Fruit fly (Drosophila melanogaster) whole organism, prepupa: ENCODE data around the gene CG13482.

ENCODE experiments used
- CG10631 ChIP-seq: fragments of 200-800 bp; sonication (Bioruptor generic); optimal IDR thresholded peaks from 2 replicates; lab custom pipeline; 2016; ENCODE audit warnings: missing biosample characterization, missing genetic modification characterization
- CG10669 ChIP-seq: fragments of 200-800 bp; sonication (Bioruptor generic); optimal IDR thresholded peaks from 3 replicates; lab custom pipeline; 2018; ENCODE audit warnings: missing biosample characterization, mild to moderate bottlenecking, missing genetic modification characterization, moderate library complexity
- CG11762 ChIP-seq: fragments of 200-800 bp; sonication (Bioruptor generic); optimal IDR thresholded peaks from 3 replicates; lab custom pipeline; 2016; ENCODE audit warnings: missing biosample characterization, missing genetic modification characterization; ENCODE audit not compliant: insufficient read depth
- CG11902 ChIP-seq: fragments of 200-800 bp; sonication (Bioruptor generic); optimal IDR thresholded peaks from 3 replicates; lab custom pipeline; 2016; ENCODE audit warnings: missing biosample characterization, missing genetic modification characterization
- CG1621 ChIP-seq: fragments of 200-800 bp; sonication (Bioruptor generic); optimal IDR thresholded peaks from 3 replicates; lab custom pipeline; 2018; ENCODE audit warnings: missing biosample characterization, mild to moderate bottlenecking, missing genetic modification characterization
- CG16779 ChIP-seq: fragments of 200-800 bp; sonication (Bioruptor generic); optimal IDR thresholded peaks from 3 replicates; lab custom pipeline; 2017; ENCODE audit warnings: missing biosample characterization, mild to moderate bottlenecking, missing genetic modification characterization
- CG3032 ChIP-seq: fragments of 200-800 bp; optimal IDR thresholded peaks from 2 replicates; lab custom pipeline; 2019; ENCODE audit warnings: missing biosample characterization, mild to moderate bottlenecking, missing genetic modification characterization, moderate library complexity
- CG31627 ChIP-seq: fragments of 200-800 bp; sonication (Bioruptor generic); optimal IDR thresholded peaks from 3 replicates; lab custom pipeline; 2016; ENCODE audit warnings: missing biosample characterization, missing genetic modification characterization
- CG32006 ChIP-seq: fragments of 200-800 bp; sonication (Bioruptor generic); optimal IDR thresholded peaks from 3 replicates; lab custom pipeline; 2017; ENCODE audit warnings: missing biosample characterization, mild to moderate bottlenecking, missing genetic modification characterization
- CG3919 ChIP-seq: fragments of 200-800 bp; sonication (Bioruptor generic); optimal IDR thresholded peaks from 3 replicates; lab custom pipeline; 2016; ENCODE audit warnings: missing biosample characterization, missing genetic modification characterization
- CG4318 ChIP-seq: fragments of 200-800 bp; sonication (Bioruptor generic); optimal IDR thresholded peaks from 3 replicates; lab custom pipeline; 2017; ENCODE audit warnings: missing biosample characterization, mild to moderate bottlenecking, missing genetic modification characterization
- CG6163 ChIP-seq: fragments of 200-800 bp; sonication (Bioruptor generic); IDR thresholded peaks from 3 replicates; pipeline ENCODE4 v1.3.6; 2022; ENCODE audit warnings: missing biosample characterization, missing genetic modification characterization
- CG6276 ChIP-seq: fragments of 200-800 bp; sonication (Bioruptor generic); optimal IDR thresholded peaks from 2 replicates; lab custom pipeline; 2017; ENCODE audit warnings: missing biosample characterization, mild to moderate bottlenecking, missing genetic modification characterization
- CG6792 ChIP-seq: fragments of 200-800 bp; sonication (Bioruptor generic); optimal IDR thresholded peaks from 3 replicates; lab custom pipeline; 2016; ENCODE audit warnings: missing biosample characterization, missing genetic modification characterization
- CG6854 ChIP-seq: fragments of 200-800 bp; sonication (Bioruptor generic); optimal IDR thresholded peaks from 2 replicates; lab custom pipeline; 2017; ENCODE audit warnings: missing biosample characterization, mild to moderate bottlenecking, missing genetic modification characterization
- CG9139 ChIP-seq: fragments of 200-800 bp; sonication (Bioruptor generic); optimal IDR thresholded peaks from 3 replicates; lab custom pipeline; 2017; ENCODE audit warnings: missing biosample characterization, mild to moderate bottlenecking, missing genetic modification characterization
- Eip78C ChIP-seq: fragments of 200-800 bp; sonication (Bioruptor generic); peaks from one replicate; lab custom pipeline; 2016; ENCODE audit warnings: missing biosample characterization, missing genetic modification characterization
- Eip93F ChIP-seq: fragments of 200-800 bp; sonication (Bioruptor generic); optimal IDR thresholded peaks from 2 replicates; lab custom pipeline; 2016; ENCODE audit warnings: missing biosample characterization, mild to moderate bottlenecking, missing genetic modification characterization
- Ets21C ChIP-seq: fragments of 200-800 bp; sonication (Bioruptor generic); optimal IDR thresholded peaks from 3 replicates; lab custom pipeline; 2016; ENCODE audit warnings: missing biosample characterization, missing genetic modification characterization
- Ets96B ChIP-seq: fragments of 200-800 bp; optimal IDR thresholded peaks from 2 replicates; lab custom pipeline; 2019; ENCODE audit warnings: missing biosample characterization, mild to moderate bottlenecking, missing genetic modification characterization, moderate library complexity
- Gug ChIP-seq: fragments of 200-800 bp; sonication (Bioruptor generic); IDR thresholded peaks from 2 replicates; pipeline ENCODE4 v1.3.6; 2022; ENCODE audit warnings: missing biosample characterization, missing genetic modification characterization
- Hr38 ChIP-seq: sonication (Bioruptor generic); optimal IDR thresholded peaks from 2 replicates; lab custom pipeline; 2016; ENCODE audit warnings: missing biosample characterization, missing genetic modification characterization
- Hr4 ChIP-seq: fragments of 200-800 bp; sonication (Bioruptor generic); optimal IDR thresholded peaks from 3 replicates; lab custom pipeline; 2016; ENCODE audit warnings: missing biosample characterization, missing genetic modification characterization
- Met ChIP-seq: fragments of 200-800 bp; sonication (Bioruptor generic); optimal IDR thresholded peaks from 3 replicates; lab custom pipeline; 2016; ENCODE audit warnings: missing biosample characterization, missing genetic modification characterization
- Sox15 ChIP-seq: fragments of 200-800 bp; sonication (Bioruptor generic); optimal IDR thresholded peaks from 3 replicates; lab custom pipeline; 2016; ENCODE audit warnings: missing biosample characterization, missing genetic modification characterization
- achi ChIP-seq: fragments of 200-800 bp; sonication (Bioruptor generic); optimal IDR thresholded peaks from 3 replicates; lab custom pipeline; 2016; ENCODE audit warnings: missing biosample characterization, missing genetic modification characterization
- dac ChIP-seq: fragments of 200-800 bp; sonication (Bioruptor generic); optimal IDR thresholded peaks from 2 replicates; lab custom pipeline; 2017; ENCODE audit warnings: missing biosample characterization, mild to moderate bottlenecking, missing genetic modification characterization
- dsx ChIP-seq: fragments of 200-800 bp; optimal IDR thresholded peaks from 3 replicates; lab custom pipeline; 2019; ENCODE audit warnings: missing biosample characterization, mild to moderate bottlenecking, missing genetic modification characterization, moderate library complexity; ENCODE audit not compliant: poor library complexity, severe bottlenecking
- eg ChIP-seq: fragments of 200-800 bp; sonication (Bioruptor generic); IDR thresholded peaks from 3 replicates; pipeline ENCODE4 v1.3.6; 2022; ENCODE audit warnings: missing biosample characterization, missing genetic modification characterization
- esn ChIP-seq: fragments of 200-800 bp; sonication (Bioruptor generic); optimal IDR thresholded peaks from 2 replicates; lab custom pipeline; 2016; ENCODE audit warnings: missing biosample characterization, mild to moderate bottlenecking, missing genetic modification characterization, moderate library complexity
- fd85E ChIP-seq: fragments of 200-800 bp; sonication (Bioruptor generic); optimal IDR thresholded peaks from 3 replicates; lab custom pipeline; 2016; ENCODE audit warnings: missing biosample characterization, missing genetic modification characterization
- fkh ChIP-seq: fragments of 200-800 bp; sonication (Bioruptor generic); optimal IDR thresholded peaks from 3 replicates; lab custom pipeline; 2017; ENCODE audit warnings: missing biosample characterization, mild to moderate bottlenecking, missing genetic modification characterization, moderate library complexity
- lz ChIP-seq: fragments of 200-800 bp; sonication (Bioruptor generic); optimal IDR thresholded peaks from 3 replicates; lab custom pipeline; 2016; ENCODE audit warnings: missing biosample characterization, missing genetic modification characterization
- pdm3 ChIP-seq: fragments of 200-800 bp; sonication (Bioruptor generic); optimal IDR thresholded peaks from 3 replicates; lab custom pipeline; 2016; ENCODE audit warnings: missing biosample characterization, missing genetic modification characterization
- salr ChIP-seq, 2 experiments: fragments of 200-800 bp; sonication (Bioruptor generic); optimal IDR thresholded peaks; 3 replicates each; lab custom pipeline; 2016 to 2018; ENCODE audit warnings: missing biosample characterization in 2 of 2, missing genetic modification characterization in 2 of 2, mild to moderate bottlenecking in 1 of 2
- spab ChIP-seq: fragments of 200-800 bp; sonication (Bioruptor generic); optimal IDR thresholded peaks from 2 replicates; lab custom pipeline; 2017; ENCODE audit warnings: missing biosample characterization, mild to moderate bottlenecking, missing genetic modification characterization, missing genetic modification reagents
- ss ChIP-seq, 2 experiments: fragments of 200-800 bp; sonication (Bioruptor generic); optimal IDR thresholded peaks; 2 replicates in 1 of 2; 3 replicates in 1 of 2; lab custom pipeline; 2017 to 2018; ENCODE audit warnings: mild to moderate bottlenecking in 2 of 2, missing biosample characterization in 2 of 2, missing genetic modification characterization in 2 of 2, moderate library complexity in 1 of 2
- svp ChIP-seq: fragments of 200-800 bp; sonication (Bioruptor generic); peaks from one replicate; lab custom pipeline; 2016; ENCODE audit warnings: missing biosample characterization, missing genetic modification characterization
- topi ChIP-seq: fragments of 200-800 bp; sonication (Bioruptor generic); optimal IDR thresholded peaks from 3 replicates; lab custom pipeline; 2016; ENCODE audit warnings: missing biosample characterization, missing genetic modification characterization
- vri ChIP-seq: fragments of 200-800 bp; sonication (Bioruptor generic); optimal IDR thresholded peaks from 3 replicates; lab custom pipeline; 2016; ENCODE audit warnings: missing biosample characterization, mild to moderate bottlenecking, missing genetic modification characterization

CG13482 gene

DNA sequence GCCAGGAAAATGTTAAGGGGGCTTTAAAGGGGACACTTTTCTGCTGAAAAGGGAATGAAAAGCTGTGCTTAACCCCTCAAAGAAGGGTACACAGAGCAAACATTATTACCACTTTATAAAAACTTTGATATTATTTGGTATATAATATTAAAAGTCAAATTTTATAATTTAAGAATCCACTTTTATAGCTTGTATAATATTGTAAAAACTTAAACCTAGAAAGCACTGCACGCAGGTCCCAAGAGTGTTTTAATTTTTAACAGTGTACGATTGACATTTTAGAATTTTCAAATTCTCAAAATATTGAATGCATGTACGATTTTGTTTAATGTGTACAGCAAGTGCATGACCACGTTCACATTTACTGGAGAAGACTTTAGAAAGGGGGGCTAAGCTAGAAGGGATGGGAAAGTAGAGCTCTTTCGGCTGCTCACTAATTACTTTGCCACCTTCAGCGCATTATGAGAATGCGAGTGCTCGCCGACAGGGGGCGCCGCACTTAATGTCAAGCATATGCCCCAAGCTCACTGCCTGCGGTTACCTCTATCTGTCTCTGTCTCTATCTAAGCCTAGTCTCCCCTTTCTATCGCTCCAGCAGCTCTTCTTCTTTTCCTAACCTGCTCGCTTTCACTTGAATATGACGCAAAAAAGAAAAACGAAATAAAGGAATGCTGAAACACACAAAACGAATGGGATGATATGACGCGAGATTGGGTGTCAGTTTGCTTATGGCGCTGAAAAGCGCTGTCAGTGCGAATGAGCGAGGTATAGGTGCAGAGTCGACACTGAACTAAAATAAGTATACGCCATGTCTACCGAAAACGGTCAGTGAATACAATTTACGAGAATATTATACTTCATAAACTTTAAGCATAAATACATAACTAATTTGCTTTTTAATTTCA lies 30.9 kb downstream of the CG13482 start (continued):
- peak; percentile 3 for TF ChIP-seq CG4318 (GFP tag; lab: Kevin White, UChicago)
- TF ChIP-seq CG6276 (GFP tag; lab: Kevin White, UChicago) = peak; percentile 18
- peak; percentile 40 for TF ChIP-seq CG3032 (tag; lab: Kevin White, UChicago)
- no peak for TF ChIP-seq CG1621 (tag; lab: Kevin White, UChicago)
- no peak for TF ChIP-seq pdm3 (GFP tag; lab: Kevin White, UChicago)
- peak; percentile 33 for TF ChIP-seq CG3919 (GFP tag; lab: Kevin White, UChicago)
- peak; percentile 4 for TF ChIP-seq Met (GFP tag; lab: Kevin White, UChicago)
- peak; percentile 5 for TF ChIP-seq svp (GFP tag; lab: Kevin White, UChicago)
- TF ChIP-seq CG32006 (GFP tag; lab: Kevin White, UChicago) = peak; percentile 20
- TF ChIP-seq Hr4 (GFP tag; lab: Kevin White, UChicago) = no peak
- peak; percentile 9 for TF ChIP-seq achi (GFP tag; lab: Kevin White, UChicago)
- no peak for TF ChIP-seq Eip93F
- TF ChIP-seq lz (GFP tag; lab: Kevin White, UChicago) = no peak
- TF ChIP-seq topi (GFP tag; lab: Kevin White, UChicago) = no peak
- TF ChIP-seq spab (GFP tag; lab: Kevin White, UChicago) = peak; percentile 17
- TF ChIP-seq dsx (GFP tag; lab: Kevin White, UChicago) = no peak
- TF ChIP-seq eg (GFP tag; lab: Robert Waterston, UW) = peak; percentile 46; the same call in 2 of the 3 replicates
- TF ChIP-seq vri (GFP tag; lab: Kevin White, UChicago) = no peak
- TF ChIP-seq Eip78C (GFP tag; lab: Kevin White, UChicago) = peak; percentile 66
- TF ChIP-seq, all 60 proteins: peak for 18

DNA sequence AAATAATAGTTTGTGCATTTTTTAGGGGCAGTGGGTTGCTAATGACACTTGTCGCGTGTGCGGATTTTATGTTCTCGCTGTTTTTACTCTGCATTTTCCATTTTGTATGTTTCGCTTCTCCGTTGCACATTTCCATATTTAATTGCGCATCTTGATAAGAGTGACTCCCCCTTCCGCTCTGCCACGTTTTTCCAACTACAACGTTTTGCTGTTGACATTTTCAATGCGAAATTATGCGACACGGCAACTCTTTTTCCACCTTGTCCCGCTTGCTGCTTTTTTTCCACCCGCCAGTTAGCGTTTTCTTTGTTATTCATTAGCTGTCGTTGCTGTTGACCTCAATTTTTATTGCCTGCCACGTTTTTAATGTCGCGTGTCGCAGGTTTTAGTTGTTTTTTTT lies 32.9 kb downstream of the CG13482 start:
- TF ChIP-seq ss (GFP tag; optimal IDR thresholded peaks at IDR 0.05; lab: Kevin White, UChicago) (peak in 1 of 2 experiments; percentile 31), CG16779 (no peak), fd85E (GFP tag; lab: Kevin White, UChicago) (no peak), CG6163 (GFP tag; lab: Robert Waterston, UW) (no peak)

dm6 chr3L:14362660-14363059 lies 33.5 kb downstream of the CG13482 start:
- TF ChIP-seq dsx (GFP tag; lab: Kevin White, UChicago) (no peak), Hr38 (GFP tag; lab: Kevin White, UChicago) (no peak), fkh (peak; percentile 20)

- peak; percentile 25 for TF ChIP-seq lz (GFP tag; lab: Kevin White, UChicago)
- TF ChIP-seq CG16779 = no peak
- peak; percentile 23 for TF ChIP-seq dsx (GFP tag; lab: Kevin White, UChicago)
- TF ChIP-seq CG10631 (GFP tag; lab: Kevin White, UChicago) = peak; percentile 75
- TF ChIP-seq CG31627 (GFP tag; lab: Kevin White, UChicago) = peak; percentile 32
- no peak for TF ChIP-seq CG9139 (GFP tag; lab: Kevin White, UChicago)
- peak; percentile 59 for TF ChIP-seq CG10669 (GFP tag; lab: Kevin White, UChicago)
- TF ChIP-seq Hr38 (GFP tag; lab: Kevin White, UChicago) = no peak
- no peak for TF ChIP-seq dac (GFP tag; lab: Kevin White, UChicago)
- peak in 1 of 2 experiments; percentile 54 for TF ChIP-seq salr (GFP tag; optimal IDR thresholded peaks at IDR 0.05; lab: Kevin White, UChicago)
- TF ChIP-seq Ets21C (GFP tag; lab: Kevin White, UChicago) = no peak
- TF ChIP-seq CG6854 (GFP tag; lab: Kevin White, UChicago) = no peak
- peak; percentile 14; the same call in 1 of the 3 replicates for TF ChIP-seq CG6163 (GFP tag; lab: Robert Waterston, UW)
- peak; percentile 53 for TF ChIP-seq CG11762
- TF ChIP-seq Gug (GFP tag; lab: Robert Waterston, UW) = peak; percentile 47; the same call in 1 of the 2 replicates
- TF ChIP-seq CG3032 (tag; lab: Kevin White, UChicago) = peak; percentile 62
- no peak for TF ChIP-seq fkh
- TF ChIP-seq CG1621 (tag; lab: Kevin White, UChicago) = peak; percentile 12
- TF ChIP-seq CG11902 = peak; percentile 27
- peak; percentile 41 for TF ChIP-seq Sox15 (GFP tag; lab: Kevin White, UChicago)
- peak; percentile 49 for TF ChIP-seq CG3919 (GFP tag; lab: Kevin White, UChicago)
- TF ChIP-seq esn (GFP tag; lab: Kevin White, UChicago) = peak; percentile 61
- TF ChIP-seq Met (GFP tag; lab: Kevin White, UChicago) = peak; percentile 54
- peak; percentile 54 for TF ChIP-seq Hr4 (GFP tag; lab: Kevin White, UChicago)
- peak; percentile 44 for TF ChIP-seq CG6792
- TF ChIP-seq Ets96B (tag; lab: Kevin White, UChicago) = peak; percentile 67
Observed at dm6 chr3L:14363103-14363751, 34.1 kb downstream of the CG13482 start.
